Fruit fly (Drosophila melanogaster) whole organism, prepupa: ENCODE data around the gene slou.

Source experiments
- Blimp-1 ChIP-seq: fragments of 200-800 bp; sonication (Bioruptor generic); optimal IDR thresholded peaks from 3 replicates; lab custom pipeline; 2017; ENCODE audit warnings: missing biosample characterization, missing genetic modification characterization, mild to moderate bottlenecking, moderate library complexity, missing genetic modification reagents
- CG10669 ChIP-seq: fragments of 200-800 bp; sonication (Bioruptor generic); optimal IDR thresholded peaks from 3 replicates; lab custom pipeline; 2018; ENCODE audit warnings: missing biosample characterization, mild to moderate bottlenecking, missing genetic modification characterization, moderate library complexity
- CG11762 ChIP-seq: fragments of 200-800 bp; sonication (Bioruptor generic); optimal IDR thresholded peaks from 3 replicates; lab custom pipeline; 2016; ENCODE audit warnings: missing biosample characterization, missing genetic modification characterization; ENCODE audit not compliant: insufficient read depth
- CG11902 ChIP-seq: fragments of 200-800 bp; sonication (Bioruptor generic); optimal IDR thresholded peaks from 3 replicates; lab custom pipeline; 2016; ENCODE audit warnings: missing biosample characterization, missing genetic modification characterization
- CG15336 ChIP-seq: fragments of 200-800 bp; sonication (Bioruptor generic); IDR thresholded peaks from 2 replicates; pipeline ENCODE4 v1.3.6; 2022; ENCODE audit warnings: missing biosample characterization, missing genetic modification characterization
- CG1621 ChIP-seq: fragments of 200-800 bp; sonication (Bioruptor generic); optimal IDR thresholded peaks from 3 replicates; lab custom pipeline; 2018; ENCODE audit warnings: missing biosample characterization, mild to moderate bottlenecking, missing genetic modification characterization
- CG3032 ChIP-seq: fragments of 200-800 bp; optimal IDR thresholded peaks from 2 replicates; lab custom pipeline; 2019; ENCODE audit warnings: missing biosample characterization, mild to moderate bottlenecking, missing genetic modification characterization, moderate library complexity
- CG31627 ChIP-seq: fragments of 200-800 bp; sonication (Bioruptor generic); optimal IDR thresholded peaks from 3 replicates; lab custom pipeline; 2016; ENCODE audit warnings: missing biosample characterization, missing genetic modification characterization
- CG32006 ChIP-seq: fragments of 200-800 bp; sonication (Bioruptor generic); optimal IDR thresholded peaks from 3 replicates; lab custom pipeline; 2017; ENCODE audit warnings: missing biosample characterization, mild to moderate bottlenecking, missing genetic modification characterization
- CG4318 ChIP-seq: fragments of 200-800 bp; sonication (Bioruptor generic); optimal IDR thresholded peaks from 3 replicates; lab custom pipeline; 2017; ENCODE audit warnings: missing biosample characterization, mild to moderate bottlenecking, missing genetic modification characterization
- CG6163 ChIP-seq: fragments of 200-800 bp; sonication (Bioruptor generic); IDR thresholded peaks from 3 replicates; pipeline ENCODE4 v1.3.6; 2022; ENCODE audit warnings: missing biosample characterization, missing genetic modification characterization
- CG6276 ChIP-seq: fragments of 200-800 bp; sonication (Bioruptor generic); optimal IDR thresholded peaks from 2 replicates; lab custom pipeline; 2017; ENCODE audit warnings: missing biosample characterization, mild to moderate bottlenecking, missing genetic modification characterization
- CG6808 ChIP-seq: fragments of 200-800 bp; sonication (Bioruptor generic); optimal IDR thresholded peaks from 3 replicates; lab custom pipeline; 2017; ENCODE audit warnings: missing biosample characterization, missing genetic modification characterization, mild to moderate bottlenecking, moderate library complexity, missing genetic modification reagents
- CG6854 ChIP-seq: fragments of 200-800 bp; sonication (Bioruptor generic); optimal IDR thresholded peaks from 2 replicates; lab custom pipeline; 2017; ENCODE audit warnings: missing biosample characterization, mild to moderate bottlenecking, missing genetic modification characterization
- CG7368 ChIP-seq: fragments of 200-800 bp; sonication (Bioruptor generic); optimal IDR thresholded peaks from 3 replicates; lab custom pipeline; 2016; ENCODE audit warnings: missing biosample characterization, missing genetic modification characterization
- CG8119 ChIP-seq: fragments of 200-800 bp; sonication (Bioruptor generic); IDR thresholded peaks from 3 replicates; pipeline ENCODE4 v1.3.6; 2022; ENCODE audit warnings: missing biosample characterization, missing genetic modification characterization
- CG8319 ChIP-seq: fragments of 200-800 bp; sonication (Bioruptor generic); optimal IDR thresholded peaks from 3 replicates; lab custom pipeline; 2016; ENCODE audit warnings: missing biosample characterization, missing genetic modification characterization
- CG8632 ChIP-seq: fragments of 200-800 bp; sonication (Bioruptor generic); optimal IDR thresholded peaks from 3 replicates; lab custom pipeline; 2016; ENCODE audit warnings: missing biosample characterization, missing genetic modification characterization
- Eip75B ChIP-seq: fragments of 200-800 bp; sonication (Bioruptor generic); optimal IDR thresholded peaks from 3 replicates; lab custom pipeline; 2016; ENCODE audit warnings: missing biosample characterization, missing genetic modification characterization
- Eip93F ChIP-seq: fragments of 200-800 bp; sonication (Bioruptor generic); optimal IDR thresholded peaks from 2 replicates; lab custom pipeline; 2016; ENCODE audit warnings: missing biosample characterization, mild to moderate bottlenecking, missing genetic modification characterization
- Ets96B ChIP-seq: fragments of 200-800 bp; optimal IDR thresholded peaks from 2 replicates; lab custom pipeline; 2019; ENCODE audit warnings: missing biosample characterization, mild to moderate bottlenecking, missing genetic modification characterization, moderate library complexity
- Gug ChIP-seq: fragments of 200-800 bp; sonication (Bioruptor generic); IDR thresholded peaks from 2 replicates; pipeline ENCODE4 v1.3.6; 2022; ENCODE audit warnings: missing biosample characterization, missing genetic modification characterization
- Hr38 ChIP-seq: sonication (Bioruptor generic); optimal IDR thresholded peaks from 2 replicates; lab custom pipeline; 2016; ENCODE audit warnings: missing biosample characterization, missing genetic modification characterization
- Hr39 ChIP-seq: fragments of 200-800 bp; sonication (Bioruptor generic); optimal IDR thresholded peaks from 2 replicates; lab custom pipeline; 2016; ENCODE audit warnings: missing biosample characterization, missing genetic modification characterization
- Hr4 ChIP-seq: fragments of 200-800 bp; sonication (Bioruptor generic); optimal IDR thresholded peaks from 3 replicates; lab custom pipeline; 2016; ENCODE audit warnings: missing biosample characterization, missing genetic modification characterization
- Lpt ChIP-seq: fragments of 200-800 bp; sonication (Bioruptor generic); optimal IDR thresholded peaks from 3 replicates; lab custom pipeline; 2016; ENCODE audit warnings: missing biosample characterization, missing genetic modification characterization
- Met ChIP-seq: fragments of 200-800 bp; sonication (Bioruptor generic); optimal IDR thresholded peaks from 3 replicates; lab custom pipeline; 2016; ENCODE audit warnings: missing biosample characterization, missing genetic modification characterization
- OdsH ChIP-seq: fragments of 200-800 bp; sonication (Bioruptor generic); optimal IDR thresholded peaks from 3 replicates; lab custom pipeline; 2016; ENCODE audit warnings: missing biosample characterization, missing genetic modification characterization
- Smox ChIP-seq: fragments of 200-800 bp; sonication (Bioruptor generic); optimal IDR thresholded peaks from 3 replicates; lab custom pipeline; 2016; ENCODE audit warnings: missing biosample characterization, missing genetic modification characterization
- Sox14 ChIP-seq: fragments of 200-800 bp; sonication (Bioruptor generic); optimal IDR thresholded peaks from 3 replicates; lab custom pipeline; 2016; ENCODE audit warnings: missing biosample characterization, missing genetic modification characterization
- Sox15 ChIP-seq: fragments of 200-800 bp; sonication (Bioruptor generic); optimal IDR thresholded peaks from 3 replicates; lab custom pipeline; 2016; ENCODE audit warnings: missing biosample characterization, missing genetic modification characterization
- acj6 ChIP-seq: fragments of 200-800 bp; sonication (Bioruptor generic); optimal IDR thresholded peaks from 3 replicates; lab custom pipeline; 2016; ENCODE audit warnings: missing biosample characterization, missing genetic modification characterization
- cyc ChIP-seq: fragments of 200-800 bp; sonication (Bioruptor generic); optimal IDR thresholded peaks from 3 replicates; lab custom pipeline; 2016; ENCODE audit warnings: missing biosample characterization, missing genetic modification characterization
- dac ChIP-seq: fragments of 200-800 bp; sonication (Bioruptor generic); optimal IDR thresholded peaks from 2 replicates; lab custom pipeline; 2017; ENCODE audit warnings: missing biosample characterization, mild to moderate bottlenecking, missing genetic modification characterization
- dsx ChIP-seq: fragments of 200-800 bp; optimal IDR thresholded peaks from 3 replicates; lab custom pipeline; 2019; ENCODE audit warnings: missing biosample characterization, mild to moderate bottlenecking, missing genetic modification characterization, moderate library complexity; ENCODE audit not compliant: poor library complexity, severe bottlenecking
- eg ChIP-seq: fragments of 200-800 bp; sonication (Bioruptor generic); IDR thresholded peaks from 3 replicates; pipeline ENCODE4 v1.3.6; 2022; ENCODE audit warnings: missing biosample characterization, missing genetic modification characterization
- fd59A ChIP-seq: fragments of 200-800 bp; sonication (Bioruptor generic); optimal IDR thresholded peaks from 2 replicates; lab custom pipeline; 2017; ENCODE audit warnings: missing biosample characterization, mild to moderate bottlenecking, missing genetic modification characterization, missing genetic modification reagents
- fd85E ChIP-seq: fragments of 200-800 bp; sonication (Bioruptor generic); optimal IDR thresholded peaks from 3 replicates; lab custom pipeline; 2016; ENCODE audit warnings: missing biosample characterization, missing genetic modification characterization
- fkh ChIP-seq: fragments of 200-800 bp; sonication (Bioruptor generic); optimal IDR thresholded peaks from 3 replicates; lab custom pipeline; 2017; ENCODE audit warnings: missing biosample characterization, mild to moderate bottlenecking, missing genetic modification characterization, moderate library complexity
- lz ChIP-seq: fragments of 200-800 bp; sonication (Bioruptor generic); optimal IDR thresholded peaks from 3 replicates; lab custom pipeline; 2016; ENCODE audit warnings: missing biosample characterization, missing genetic modification characterization
- net ChIP-seq: fragments of 200-800 bp; sonication (Bioruptor generic); optimal IDR thresholded peaks from 3 replicates; lab custom pipeline; 2016; ENCODE audit warnings: missing biosample characterization, missing genetic modification characterization
- pdm3 ChIP-seq: fragments of 200-800 bp; sonication (Bioruptor generic); optimal IDR thresholded peaks from 3 replicates; lab custom pipeline; 2016; ENCODE audit warnings: missing biosample characterization, missing genetic modification characterization
- salr ChIP-seq, 2 experiments: fragments of 200-800 bp; sonication (Bioruptor generic); optimal IDR thresholded peaks; 3 replicates each; lab custom pipeline; 2016 to 2018; ENCODE audit warnings: missing biosample characterization in 2 of 2, missing genetic modification characterization in 2 of 2, mild to moderate bottlenecking in 1 of 2
- spab ChIP-seq: fragments of 200-800 bp; sonication (Bioruptor generic); optimal IDR thresholded peaks from 2 replicates; lab custom pipeline; 2017; ENCODE audit warnings: missing biosample characterization, mild to moderate bottlenecking, missing genetic modification characterization, missing genetic modification reagents
- topi ChIP-seq: fragments of 200-800 bp; sonication (Bioruptor generic); optimal IDR thresholded peaks from 3 replicates; lab custom pipeline; 2016; ENCODE audit warnings: missing biosample characterization, missing genetic modification characterization

The slou gene

dm6 chr3R:21606221-21607099, 49.5 kb upstream of the slou start (continued):
- TF ChIP-seq salr (GFP tag; optimal IDR thresholded peaks at IDR 0.05; lab: Kevin White, UChicago) (peak in 1 of 2 experiments; percentile 28), CG8119 (GFP tag; lab: Robert Waterston, UW) (no peak), CG6854 (GFP tag; lab: Kevin White, UChicago) (peak; percentile 73), CG7368 (GFP tag; lab: Kevin White, UChicago) (peak; percentile 16), CG6808 (GFP tag; lab: Kevin White, UChicago) (peak; percentile 28), CG1621 (tag; lab: Kevin White, UChicago) (peak; percentile 61), Blimp-1 (GFP tag; lab: Kevin White, UChicago) (peak; percentile 26), Gug (no peak), Met (GFP tag; lab: Kevin White, UChicago) (peak; percentile 4), CG4318 (GFP tag; lab: Kevin White, UChicago) (no peak), Lpt (GFP tag; lab: Kevin White, UChicago) (peak; percentile 75), CG32006 (GFP tag; lab: Kevin White, UChicago) (peak; percentile 12)

DNA sequence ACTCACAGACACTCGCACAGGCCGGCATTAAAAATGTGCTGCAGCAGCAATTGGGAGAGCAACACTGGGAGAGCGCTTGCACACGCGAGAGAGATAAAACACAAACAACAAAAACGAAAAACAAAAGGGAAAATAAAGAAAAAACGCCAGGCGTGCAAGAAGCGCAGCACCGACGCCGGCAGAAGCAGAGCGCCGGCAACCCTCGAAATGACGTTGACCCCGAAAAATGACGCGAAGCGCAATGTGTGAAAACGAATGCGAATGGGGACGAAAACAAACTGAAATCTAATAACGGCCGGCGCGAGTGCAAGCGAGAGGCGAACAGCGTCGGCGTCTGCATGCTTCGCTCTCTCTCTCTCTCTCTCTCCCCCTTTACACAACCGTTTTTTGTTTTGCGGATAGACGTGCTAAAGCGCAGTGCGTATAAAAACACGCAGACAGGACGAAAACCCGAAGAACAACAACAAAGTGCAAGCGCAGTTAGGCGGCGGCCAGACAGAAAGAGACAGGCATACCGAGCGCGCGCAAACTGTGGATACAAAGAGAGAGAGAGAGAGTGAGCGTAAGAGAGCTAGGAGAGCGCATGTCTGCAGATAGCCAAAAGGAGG, 48.4 kb upstream of the slou start:
- no peak for TF ChIP-seq cyc (GFP tag; lab: Kevin White, UChicago)
- peak; percentile 63 to 78 for TF ChIP-seq salr (GFP tag; optimal IDR thresholded peaks at IDR 0.05; lab: Kevin White, UChicago)
- no peak for TF ChIP-seq CG11902 (GFP tag; lab: Kevin White, UChicago)
- TF ChIP-seq CG6163 (GFP tag; lab: Robert Waterston, UW) = no peak
- TF ChIP-seq fkh (GFP tag; lab: Kevin White, UChicago) = peak; percentile 62
- TF ChIP-seq dsx (GFP tag; lab: Kevin White, UChicago) = peak; percentile 94
- no peak for TF ChIP-seq Hr4 (GFP tag; lab: Kevin White, UChicago)
- peak; percentile 64 for TF ChIP-seq dac (GFP tag; lab: Kevin White, UChicago)
- peak; percentile 83 for TF ChIP-seq CG10669 (GFP tag; lab: Kevin White, UChicago)
- peak; percentile 95 for TF ChIP-seq CG6276 (GFP tag; lab: Kevin White, UChicago)
- peak; percentile 78 for TF ChIP-seq Eip75B
- peak; percentile 12 for TF ChIP-seq CG8319 (GFP tag; lab: Kevin White, UChicago)
- no peak for TF ChIP-seq Smox
- no peak for TF ChIP-seq CG15336 (GFP tag; lab: Robert Waterston, UW)
- TF ChIP-seq Sox14 (GFP tag; lab: Kevin White, UChicago) = peak; percentile 65
- TF ChIP-seq fd85E (GFP tag; lab: Kevin White, UChicago) = peak; percentile 47
- TF ChIP-seq Eip93F = peak; percentile 71
- TF ChIP-seq CG31627 (GFP tag; lab: Kevin White, UChicago) = no peak
- peak; percentile 94 for TF ChIP-seq spab (GFP tag; lab: Kevin White, UChicago)
- no peak for TF ChIP-seq lz (GFP tag; lab: Kevin White, UChicago)
- TF ChIP-seq CG8632 = peak; percentile 64
- no peak for TF ChIP-seq Hr39
- peak; percentile 65 for TF ChIP-seq CG32006 (GFP tag; lab: Kevin White, UChicago)
- TF ChIP-seq Blimp-1 (GFP tag; lab: Kevin White, UChicago) = peak; percentile 73
- TF ChIP-seq pdm3 (GFP tag; lab: Kevin White, UChicago) = peak; percentile 59
- peak; percentile 87 for TF ChIP-seq Lpt (GFP tag; lab: Kevin White, UChicago)
- peak; percentile 63 for TF ChIP-seq CG7368 (GFP tag; lab: Kevin White, UChicago)
- TF ChIP-seq Hr38 (GFP tag; lab: Kevin White, UChicago) = peak; percentile 24
- TF ChIP-seq acj6 (GFP tag; lab: Kevin White, UChicago) = no peak
- TF ChIP-seq CG4318 (GFP tag; lab: Kevin White, UChicago) = no peak
- TF ChIP-seq Sox15 (GFP tag; lab: Kevin White, UChicago) = no peak
- peak; percentile 84 for TF ChIP-seq fd59A (GFP tag; lab: Kevin White, UChicago)
- peak; percentile 22 for TF ChIP-seq Ets96B (tag; lab: Kevin White, UChicago)
- no peak for TF ChIP-seq eg (GFP tag; lab: Robert Waterston, UW)
- peak; percentile 86 for TF ChIP-seq net
- peak; percentile 36 for TF ChIP-seq CG11762
- peak; percentile 98 for TF ChIP-seq CG6808 (GFP tag; lab: Kevin White, UChicago)
- TF ChIP-seq Met (GFP tag; lab: Kevin White, UChicago) = peak; percentile 60
- TF ChIP-seq OdsH (GFP tag; lab: Kevin White, UChicago) = peak; percentile 30
- TF ChIP-seq topi (GFP tag; lab: Kevin White, UChicago) = no peak
- peak; percentile 88 for TF ChIP-seq CG3032
